Fruit fly (Drosophila melanogaster) whole organism, embryonic: Measurements from ENCODE around the gene CG17329.
A peak's percentile ranks its signal among the peaks of the same experiment; 100 is the strongest.

Experiments used
- Adf1 ChIP-seq: fragments of 200-800 bp; sonication (Bioruptor generic); IDR thresholded peaks from 2 replicates; pipeline ENCODE4 v1.3.6; 2022; ENCODE audit warnings: missing biosample characterization, missing genetic modification characterization
- Blimp-1 ChIP-seq: fragments of 200-800 bp; sonication (Bioruptor generic); optimal IDR thresholded peaks from 3 replicates; lab custom pipeline; 2018; ENCODE audit warnings: missing biosample characterization, missing genetic modification characterization, mild to moderate bottlenecking, moderate library complexity, missing genetic modification reagents
- CG10654 ChIP-seq: fragments of 200-800 bp; sonication (Bioruptor generic); optimal IDR thresholded peaks from 2 replicates; lab custom pipeline; 2016; ENCODE audit warnings: missing biosample characterization, missing genetic modification characterization
- CG12299 ChIP-seq: fragments of 200-800 bp; sonication (Bioruptor generic); optimal IDR thresholded peaks from 2 replicates; lab custom pipeline; 2018; ENCODE audit warnings: missing biosample characterization, mild to moderate bottlenecking, missing genetic modification characterization
- CG15601 ChIP-seq: fragments of 200-800 bp; sonication (Bioruptor generic); optimal IDR thresholded peaks from 3 replicates; lab custom pipeline; 2019; ENCODE audit warnings: missing biosample characterization, mild to moderate bottlenecking, missing genetic modification characterization, moderate library complexity
- CG2875 ChIP-seq: fragments of 200-800 bp; sonication (Bioruptor generic); optimal IDR thresholded peaks from 2 replicates; lab custom pipeline; 2017; ENCODE audit warnings: missing biosample characterization, mild to moderate bottlenecking, missing genetic modification characterization, missing genetic modification reagents
- CG31441 ChIP-seq: fragments of 200-800 bp; sonication (Bioruptor generic); IDR thresholded peaks from 2 replicates; pipeline ENCODE4 v1.3.6; 2022; ENCODE audit warnings: missing biosample characterization, missing genetic modification characterization
- CG32767 ChIP-seq: fragments of 200-800 bp; sonication (Bioruptor generic); IDR thresholded peaks from 2 replicates; pipeline ENCODE4 v1.3.6; 2022; ENCODE audit warnings: missing biosample characterization, missing genetic modification characterization
- CG33213 ChIP-seq: fragments of 200-800 bp; sonication (Bioruptor generic); optimal IDR thresholded peaks from 3 replicates; lab custom pipeline; 2016; ENCODE audit warnings: missing biosample characterization, missing genetic modification characterization
- CG34224 ChIP-seq: fragments of 200-800 bp; sonication (Bioruptor generic); IDR thresholded peaks from 3 replicates; pipeline ENCODE4 v1.3.6; 2022; ENCODE audit warnings: missing biosample characterization, missing genetic modification characterization; ENCODE audit not compliant: partially characterized antibody
- CG34376 ChIP-seq: fragments of 200-800 bp; sonication (Bioruptor generic); optimal IDR thresholded peaks from 2 replicates; lab custom pipeline; 2018; ENCODE audit warnings: missing biosample characterization, mild to moderate bottlenecking, missing genetic modification characterization
- CG4360 ChIP-seq: fragments of 200-800 bp; sonication (Bioruptor generic); IDR thresholded peaks from 2 replicates; pipeline ENCODE4 v1.3.6; 2022; ENCODE audit warnings: missing biosample characterization, missing genetic modification characterization
- CG43689 ChIP-seq: fragments of 200-800 bp; sonication (Bioruptor generic); IDR thresholded peaks from 2 replicates; pipeline ENCODE4 v1.3.6; 2022; ENCODE audit warnings: missing biosample characterization, missing genetic modification characterization
- CG4707 ChIP-seq: fragments of 200-800 bp; sonication (Bioruptor generic); optimal IDR thresholded peaks from 2 replicates; lab custom pipeline; 2018; ENCODE audit warnings: missing biosample characterization, mild to moderate bottlenecking, missing genetic modification characterization, moderate library complexity
- CG5245 ChIP-seq: fragments of 200-800 bp; sonication (Bioruptor generic); optimal IDR thresholded peaks from 3 replicates; lab custom pipeline; 2016; ENCODE audit warnings: missing biosample characterization, missing genetic modification characterization
- CG5953 ChIP-seq: fragments of 200-800 bp; sonication (Bioruptor generic); IDR thresholded peaks from 2 replicates; pipeline ENCODE4 v1.3.6; 2022; ENCODE audit warnings: missing biosample characterization, missing genetic modification characterization
- CG6683 ChIP-seq: fragments of 200-800 bp; sonication (Bioruptor generic); optimal IDR thresholded peaks from 2 replicates; lab custom pipeline; 2017; ENCODE audit warnings: missing biosample characterization, mild to moderate bottlenecking, missing genetic modification characterization, missing genetic modification reagents
- CG7786 ChIP-seq: fragments of 200-800 bp; sonication (Bioruptor generic); optimal IDR thresholded peaks from 2 replicates; lab custom pipeline; 2016; ENCODE audit warnings: missing biosample characterization, missing genetic modification characterization
- CG7928 ChIP-seq: fragments of 200-800 bp; sonication (Bioruptor generic); optimal IDR thresholded peaks from 2 replicates; lab custom pipeline; 2017; ENCODE audit warnings: missing biosample characterization, mild to moderate bottlenecking, missing genetic modification characterization
- CG9215 ChIP-seq: fragments of 200-800 bp; sonication (Bioruptor generic); IDR thresholded peaks from 2 replicates; pipeline ENCODE4 v1.3.6; 2022; ENCODE audit warnings: missing biosample characterization, missing genetic modification characterization
- CG9727 ChIP-seq: fragments of 200-800 bp; sonication (Bioruptor generic); optimal IDR thresholded peaks from 3 replicates; lab custom pipeline; 2017; ENCODE audit warnings: missing biosample characterization, mild to moderate bottlenecking, missing genetic modification characterization
- CHES-1-like ChIP-seq: fragments of 200-800 bp; sonication (Bioruptor generic); optimal IDR thresholded peaks from 2 replicates; lab custom pipeline; 2016; ENCODE audit warnings: missing biosample characterization, missing genetic modification characterization
- CoRest ChIP-seq: fragments of 200-800 bp; sonication (Bioruptor generic); optimal IDR thresholded peaks from 3 replicates; lab custom pipeline; 2018; ENCODE audit warnings: missing biosample characterization, mild to moderate bottlenecking, missing genetic modification characterization, moderate library complexity
- CrebB ChIP-seq: fragments of 200-800 bp; sonication (Bioruptor generic); optimal IDR thresholded peaks from 3 replicates; lab custom pipeline; 2018; ENCODE audit warnings: missing biosample characterization, mild to moderate bottlenecking, missing genetic modification characterization
- Dfd ChIP-seq, 2 experiments: fragments of >200 bp; optimal IDR thresholded peaks; 2 replicates each; lab custom pipeline; 2017; ENCODE audit warnings: missing biosample characterization in 2 of 2, missing genetic modification characterization in 2 of 2
- Dref ChIP-seq: fragments of 200-800 bp; sonication (Bioruptor generic); IDR thresholded peaks from 2 replicates; pipeline ENCODE4 v1.3.6; 2022; ENCODE audit warnings: missing biosample characterization, missing genetic modification characterization
- Gsc ChIP-seq: fragments of 200-800 bp; sonication (Bioruptor generic); IDR thresholded peaks from 2 replicates; pipeline ENCODE4 v1.3.6; 2022; ENCODE audit warnings: missing biosample characterization, missing genetic modification characterization
- HLH54F ChIP-seq: fragments of 200-800 bp; sonication (Bioruptor generic); optimal IDR thresholded peaks from 3 replicates; lab custom pipeline; 2016; ENCODE audit warnings: missing biosample characterization, missing genetic modification characterization
- Max ChIP-seq: fragments of 200-800 bp; sonication (Bioruptor generic); optimal IDR thresholded peaks from 2 replicates; lab custom pipeline; 2016; ENCODE audit warnings: missing biosample characterization, mild to moderate bottlenecking, missing genetic modification characterization
- Nf-YB ChIP-seq: fragments of 200-800 bp; sonication (Bioruptor generic); optimal IDR thresholded peaks from 3 replicates; lab custom pipeline; 2019; ENCODE audit warnings: missing biosample characterization, mild to moderate bottlenecking, missing genetic modification characterization, moderate library complexity
- Sox102F ChIP-seq: fragments of 200-800 bp; sonication (Bioruptor generic); optimal IDR thresholded peaks from 2 replicates; lab custom pipeline; 2018; ENCODE audit warnings: missing biosample characterization, mild to moderate bottlenecking, missing genetic modification characterization, moderate library complexity
- Sry-δ ChIP-seq: fragments of 200-800 bp; sonication (Bioruptor generic); optimal IDR thresholded peaks from 2 replicates; lab custom pipeline; 2016; ENCODE audit warnings: missing biosample characterization, missing genetic modification characterization
- Ssrp ChIP-seq: fragments of 200-800 bp; sonication (Bioruptor generic); optimal IDR thresholded peaks from 2 replicates; lab custom pipeline; 2018; ENCODE audit warnings: missing biosample characterization, mild to moderate bottlenecking, missing genetic modification characterization, moderate library complexity
- ac ChIP-seq: fragments of 200-800 bp; sonication (Bioruptor generic); optimal IDR thresholded peaks from 3 replicates; lab custom pipeline; 2017; ENCODE audit warnings: missing biosample characterization, mild to moderate bottlenecking, missing genetic modification characterization
- crp ChIP-seq, 2 experiments: fragments of 200-800 bp; sonication (Bioruptor generic); optimal IDR thresholded peaks; 2 replicates in 1 of 2; 3 replicates in 1 of 2; lab custom pipeline; 2017; ENCODE audit warnings: missing biosample characterization in 2 of 2, missing genetic modification characterization in 2 of 2, mild to moderate bottlenecking in 1 of 2, moderate library complexity in 1 of 2
- da ChIP-seq: fragments of 200-800 bp; sonication (Bioruptor generic); optimal IDR thresholded peaks from 2 replicates; lab custom pipeline; 2016; ENCODE audit warnings: missing biosample characterization, missing genetic modification characterization
- dimm ChIP-seq: fragments of 200-800 bp; sonication (Bioruptor generic); IDR thresholded peaks from 2 replicates; pipeline ENCODE4 v1.3.6; 2022; ENCODE audit warnings: missing biosample characterization, missing genetic modification characterization
- dysf ChIP-seq: fragments of 200-800 bp; sonication (Bioruptor generic); IDR thresholded peaks from 3 replicates; pipeline ENCODE4 v1.3.6; 2022; ENCODE audit warnings: missing biosample characterization, missing genetic modification characterization
- ftz-f1 ChIP-seq: fragments of 200-800 bp; sonication (Bioruptor generic); optimal IDR thresholded peaks from 2 replicates; lab custom pipeline; 2016; ENCODE audit warnings: missing biosample characterization, missing genetic modification characterization
- ham ChIP-seq: fragments of 200-800 bp; sonication (Bioruptor generic); IDR thresholded peaks from 2 replicates; pipeline ENCODE4 v1.3.6; 2022; ENCODE audit warnings: missing biosample characterization, missing genetic modification characterization
- inv ChIP-seq: fragments of 200-800 bp; sonication (Bioruptor generic); IDR thresholded peaks from 2 replicates; pipeline ENCODE4 v1.3.6; 2022; ENCODE audit warnings: missing biosample characterization, missing genetic modification characterization; ENCODE audit not compliant: partially characterized antibody
- jumu ChIP-seq: fragments of 200-800 bp; sonication (Bioruptor generic); optimal IDR thresholded peaks from 3 replicates; lab custom pipeline; 2016; ENCODE audit warnings: missing biosample characterization, missing genetic modification characterization
- lbe ChIP-seq: fragments of 200-800 bp; sonication (Bioruptor generic); optimal IDR thresholded peaks from 2 replicates; lab custom pipeline; 2016; ENCODE audit warnings: missing biosample characterization, mild to moderate bottlenecking, missing genetic modification characterization
- lmd ChIP-seq: fragments of 200-800 bp; sonication (Bioruptor generic); IDR thresholded peaks from 2 replicates; pipeline ENCODE4 v1.3.6; 2022; ENCODE audit warnings: missing biosample characterization, missing genetic modification characterization
- nom ChIP-seq: fragments of 200-800 bp; sonication (Bioruptor generic); optimal IDR thresholded peaks from 2 replicates; lab custom pipeline; 2017; ENCODE audit warnings: missing biosample characterization, missing genetic modification characterization, mild to moderate bottlenecking, moderate library complexity, missing genetic modification reagents
- peb ChIP-seq: fragments of 200-800 bp; sonication (Bioruptor generic); IDR thresholded peaks from 2 replicates; pipeline ENCODE4 v1.3.6; 2022; ENCODE audit warnings: missing biosample characterization, missing genetic modification characterization
- pita ChIP-seq: fragments of 200-800 bp; sonication (Bioruptor generic); optimal IDR thresholded peaks from 2 replicates; lab custom pipeline; 2017; ENCODE audit warnings: missing biosample characterization, mild to moderate bottlenecking, missing genetic modification characterization
- pzg ChIP-seq: fragments of 200-800 bp; sonication (Bioruptor generic); optimal IDR thresholded peaks from 3 replicates; lab custom pipeline; 2018; ENCODE audit warnings: missing biosample characterization, mild to moderate bottlenecking, missing genetic modification characterization, moderate library complexity
- slou ChIP-seq: fragments of 200-800 bp; sonication (Bioruptor generic); optimal IDR thresholded peaks from 3 replicates; lab custom pipeline; 2016; ENCODE audit warnings: missing biosample characterization, missing genetic modification characterization
- sug ChIP-seq: fragments of 200-800 bp; optimal IDR thresholded peaks from 2 replicates; lab custom pipeline; 2019; ENCODE audit warnings: missing biosample characterization, mild to moderate bottlenecking, missing genetic modification characterization, moderate library complexity
- zen2 ChIP-seq: fragments of 200-800 bp; sonication (Bioruptor generic); IDR thresholded peaks from 3 replicates; pipeline ENCODE4 v1.3.6; 2022; ENCODE audit warnings: missing biosample characterization, missing genetic modification characterization; ENCODE audit not compliant: partially characterized antibody

The CG17329 gene

dm6 chr2L:16251598-16252131, 39.4 kb upstream of the CG17329 start, which contains the start of gene CG46309 (continued):
- TF ChIP-seq CG5953 (GFP tag; lab: Robert Waterston, UW), result no peak
- no peak for TF ChIP-seq ftz-f1 (GFP tag; lab: Kevin White, UChicago)
- TF ChIP-seq CG31441 (GFP tag; lab: Robert Waterston, UW), result no peak
- no peak for TF ChIP-seq ham (GFP tag; lab: Robert Waterston, UW)
- peak; percentile 93; the same call in 2 of the 3 replicates for TF ChIP-seq zen2 (GFP tag; lab: Robert Waterston, UW)
- TF ChIP-seq pita (GFP tag; lab: Kevin White, UChicago), result no peak
- peak; percentile 78 for TF ChIP-seq CG34376 (GFP tag; lab: Kevin White, UChicago)
- TF ChIP-seq dimm (GFP tag; lab: Robert Waterston, UW), result no peak
- no peak for TF ChIP-seq CG9727 (GFP tag; lab: Kevin White, UChicago)
- TF ChIP-seq lmd, result no peak
- peak; percentile 39 for TF ChIP-seq Sry-δ (GFP tag; lab: Kevin White, UChicago)
- TF ChIP-seq CG34224 (GFP tag; lab: Robert Waterston, UW), result peak; percentile 96
- TF ChIP-seq CG6683 (GFP tag; lab: Kevin White, UChicago), result no peak
- no peak for TF ChIP-seq CG32767
- peak; percentile 25 for TF ChIP-seq pzg
- no peak for TF ChIP-seq da
- TF ChIP-seq CG2875 (GFP tag; lab: Kevin White, UChicago), result peak; percentile 19
- TF ChIP-seq ac (GFP tag; lab: Kevin White, UChicago), result no peak
- peak; percentile 48 for TF ChIP-seq CG4707 (GFP tag; lab: Kevin White, UChicago)
- TF ChIP-seq CG5245, result no peak
- no peak; the same call in 2 of the 3 replicates for TF ChIP-seq dysf (GFP tag; lab: Robert Waterston, UW)
- TF ChIP-seq CG10654 (GFP tag; lab: Kevin White, UChicago), result no peak
- TF ChIP-seq CHES-1-like, result no peak
- TF ChIP-seq Nf-YB (GFP tag; lab: Kevin White, UChicago), result no peak
- no peak for TF ChIP-seq crp (GFP tag; optimal IDR thresholded peaks at IDR 0.05; lab: Kevin White, UChicago)
- TF ChIP-seq peb, result no peak
- TF ChIP-seq Gsc, result no peak
- no peak for TF ChIP-seq Blimp-1 (GFP tag; lab: Kevin White, UChicago)
- no peak for TF ChIP-seq Max (GFP tag; lab: Kevin White, UChicago)
- TF ChIP-seq HLH54F (GFP tag; lab: Kevin White, UChicago), result peak; percentile 44
- TF ChIP-seq CG9215 (GFP tag; lab: Robert Waterston, UW), result no peak
- TF ChIP-seq Ssrp (tag; lab: Kevin White, UChicago), result peak; percentile 25
- no peak for TF ChIP-seq Dfd (GFP tag; optimal IDR thresholded peaks at IDR 0.05; lab: Kevin White, UChicago)
- TF ChIP-seq CG7786, result peak; percentile 3
- no peak for TF ChIP-seq CG7928 (GFP tag; lab: Kevin White, UChicago)
- TF ChIP-seq inv (GFP tag; lab: Robert Waterston, UW), result peak; percentile 71
- no peak for TF ChIP-seq CG15601 (tag; lab: Kevin White, UChicago)
- no peak for TF ChIP-seq Sox102F (GFP tag; lab: Kevin White, UChicago)
- TF ChIP-seq CoRest (tag; lab: Kevin White, UChicago), result peak; percentile 19
- TF ChIP-seq slou (GFP tag; lab: Kevin White, UChicago), result no peak
- TF ChIP-seq CG12299 (tag; lab: Kevin White, UChicago), result no peak
- no peak for TF ChIP-seq CG4360 (GFP tag; lab: Robert Waterston, UW)
- peak; percentile 72 for TF ChIP-seq CrebB (tag; lab: Kevin White, UChicago)
- no peak for TF ChIP-seq CG43689 (GFP tag; lab: Robert Waterston, UW)
- no peak for TF ChIP-seq CG33213 (GFP tag; lab: Kevin White, UChicago)
- TF ChIP-seq Dref (GFP tag; lab: Robert Waterston, UW), result peak; percentile 75; the same call in 1 of the 2 replicates
- peak; percentile 1 for TF ChIP-seq lbe (GFP tag; lab: Kevin White, UChicago)
- TF ChIP-seq Adf1 (GFP tag; lab: Robert Waterston, UW), result peak; percentile 30; the same call in 1 of the 2 replicates
- TF ChIP-seq sug, result peak; percentile 12
- peak; percentile 17 for TF ChIP-seq nom (GFP tag; lab: Kevin White, UChicago)
- TF ChIP-seq jumu, result no peak
